Worm (Caenorhabditis elegans) whole organism, midembryonic: ENCODE measurements around the gene rfk-1.

Source experiments
- T22C8.4 ChIP-seq: fragments of 200-800 bp; sonication (Bioruptor generic); IDR thresholded peaks from 2 replicates; pipeline ENCODE4 v1.3.6; 2022; ENCODE audit warnings: missing genetic modification characterization, missing compliant biosample characterization
- cog-1 ChIP-seq: sonication (generic microtip); optimal IDR thresholded peaks from 2 replicates; lab custom pipeline; 2016; ENCODE audit warnings: missing genetic modification characterization, missing compliant biosample characterization
- flt-1 ChIP-seq: fragments of 200-800 bp; sonication (Bioruptor generic); IDR thresholded peaks from 2 replicates; pipeline ENCODE4 v1.3.6; 2022; ENCODE audit warnings: missing genetic modification characterization, missing compliant biosample characterization
- klf-2 ChIP-seq: fragments of 200-800 bp; sonication (Bioruptor generic); conservative IDR thresholded peaks from 2 replicates; pipeline ENCODE4 v1.3.6; 2022; ENCODE audit warnings: missing genetic modification reagents, missing genetic modification characterization, missing compliant biosample characterization
- med-1 ChIP-seq: sonication (generic microtip); optimal IDR thresholded peaks from 2 replicates; lab custom pipeline; 2017; ENCODE audit warnings: missing genetic modification characterization, mild to moderate bottlenecking, missing compliant biosample characterization, antibody characterized with exemption, missing genetic modification reagents; ENCODE audit not compliant: insufficient read depth
- ref-1 ChIP-seq: fragments of 200-800 bp; sonication (Bioruptor generic); conservative IDR thresholded peaks from 2 replicates; pipeline ENCODE4 v1.3.6; 2022; ENCODE audit warnings: missing genetic modification reagents, missing genetic modification characterization, missing compliant biosample characterization
- tab-1 ChIP-seq: fragments of 200-800 bp; sonication (Bioruptor generic); IDR thresholded peaks from 2 replicates; pipeline ENCODE4 v1.3.6; 2022; ENCODE audit warnings: missing genetic modification characterization, missing compliant biosample characterization
- ztf-23 ChIP-seq: fragments of 200-800 bp; sonication (Bioruptor generic); IDR thresholded peaks from 2 replicates; pipeline ENCODE4 v1.3.6; 2022; ENCODE audit warnings: missing genetic modification reagents, missing genetic modification characterization, missing compliant biosample characterization
- ztf-29 ChIP-seq: fragments of 200-800 bp; sonication (Bioruptor generic); IDR thresholded peaks from 2 replicates; pipeline ENCODE4 v1.3.6; 2022; ENCODE audit warnings: missing genetic modification reagents, missing genetic modification characterization, missing compliant biosample characterization

The rfk-1 gene

ce11 chrIV:10403193-10404058 lies 5.9 kb downstream of the rfk-1 start, which contains the start of gene gpa-7:
gpa-7 (plus strand) TSS chrIV:10404008.
- TF ChIP-seq ztf-29 (GFP tag; lab: Robert Waterston, UW) (no peak), cog-1 (tag; lab: Kevin White, UChicago) (peak; percentile 80)

ce11 chrIV:10398244-10398643 lies 11.0 kb downstream of the rfk-1 start:
- TF ChIP-seq ref-1 (GFP tag; lab: Robert Waterston, UW) (no peak), ztf-29 (GFP tag; lab: Robert Waterston, UW) (no peak), tab-1 (GFP tag; lab: Robert Waterston, UW) (no peak), flt-1 (no peak), T22C8.4 (GFP tag; lab: Robert Waterston, UW) (no peak), cog-1 (tag; lab: Kevin White, UChicago) (no peak), ztf-23 (GFP tag; lab: Robert Waterston, UW) (no peak), klf-2 (GFP tag; lab: Robert Waterston, UW) (no peak), med-1 (GFP tag; lab: Kevin White, UChicago) (no peak)

- TF ChIP-seq ztf-23 (GFP tag; lab: Robert Waterston, UW) (no peak), cog-1 (tag; lab: Kevin White, UChicago) (no peak), T22C8.4 (GFP tag; lab: Robert Waterston, UW) (no peak), ztf-29 (GFP tag; lab: Robert Waterston, UW) (no peak), flt-1 (no peak), med-1 (GFP tag; lab: Kevin White, UChicago) (no peak), tab-1 (GFP tag; lab: Robert Waterston, UW) (no peak), klf-2 (GFP tag; lab: Robert Waterston, UW) (no peak), ref-1 (GFP tag; lab: Robert Waterston, UW) (no peak)
Measured at ce11 chrIV:10396827-10397226, 12.4 kb downstream of the rfk-1 start.

- TF ChIP-seq ztf-23 (GFP tag; lab: Robert Waterston, UW) (no peak), cog-1 (tag; lab: Kevin White, UChicago) (no peak), med-1 (GFP tag; lab: Kevin White, UChicago) (no peak), flt-1 (no peak), ztf-29 (GFP tag; lab: Robert Waterston, UW) (no peak), tab-1 (GFP tag; lab: Robert Waterston, UW) (no peak), ref-1 (GFP tag; lab: Robert Waterston, UW) (no peak), klf-2 (GFP tag; lab: Robert Waterston, UW) (no peak), T22C8.4 (GFP tag; lab: Robert Waterston, UW) (no peak)
Measured at ce11 chrIV:10394858-10395257, 14.4 kb downstream of the rfk-1 start, which contains the start of gene R10H10.4. R10H10.4 (minus strand) TSS chrIV:10394958.

- TF ChIP-seq tab-1 (GFP tag; lab: Robert Waterston, UW) (no peak), ztf-29 (GFP tag; lab: Robert Waterston, UW) (no peak), klf-2 (GFP tag; lab: Robert Waterston, UW) (no peak), cog-1 (tag; lab: Kevin White, UChicago) (no peak), flt-1 (no peak), med-1 (GFP tag; lab: Kevin White, UChicago) (no peak), ref-1 (GFP tag; lab: Robert Waterston, UW) (no peak), T22C8.4 (GFP tag; lab: Robert Waterston, UW) (no peak), ztf-23 (GFP tag; lab: Robert Waterston, UW) (no peak)
Measured at ce11 chrIV:10391827-10392226, 17.4 kb downstream of the rfk-1 start, which contains the start of gene spe-26. spe-26 (minus strand) TSS chrIV:10391927.

- no peak for TF ChIP-seq ref-1 (GFP tag; lab: Robert Waterston, UW)
- TF ChIP-seq flt-1: no peak
- TF ChIP-seq T22C8.4 (GFP tag; lab: Robert Waterston, UW): no peak
- no peak for TF ChIP-seq med-1 (GFP tag; lab: Kevin White, UChicago)
- TF ChIP-seq tab-1 (GFP tag; lab: Robert Waterston, UW): no peak
- no peak for TF ChIP-seq klf-2 (GFP tag; lab: Robert Waterston, UW)
- TF ChIP-seq cog-1 (tag; lab: Kevin White, UChicago): no peak
- no peak for TF ChIP-seq ztf-23 (GFP tag; lab: Robert Waterston, UW)
Measured at ce11 chrIV:10388263-10388662, 21.0 kb downstream of the rfk-1 start, which contains the start of gene R10H10.3. R10H10.3 (plus strand) TSS chrIV:10388505.

- no peak for TF ChIP-seq ref-1 (GFP tag; lab: Robert Waterston, UW)
- TF ChIP-seq klf-2 (GFP tag; lab: Robert Waterston, UW): no peak
- no peak for TF ChIP-seq flt-1
- TF ChIP-seq ztf-23 (GFP tag; lab: Robert Waterston, UW): no peak
- no peak for TF ChIP-seq ztf-29 (GFP tag; lab: Robert Waterston, UW)
- TF ChIP-seq cog-1 (tag; lab: Kevin White, UChicago): no peak
- TF ChIP-seq med-1 (GFP tag; lab: Kevin White, UChicago): no peak
- no peak for TF ChIP-seq T22C8.4 (GFP tag; lab: Robert Waterston, UW)
- no peak for TF ChIP-seq tab-1 (GFP tag; lab: Robert Waterston, UW)
Measured at ce11 chrIV:10387113-10387512, 22.2 kb downstream of the rfk-1 start, which contains the start of gene nfu-1. nfu-1 (plus strand) TSS chrIV:10387413.

ce11 chrIV:10382894-10383293 lies 26.4 kb downstream of the rfk-1 start:
- TF ChIP-seq ztf-29 (GFP tag; lab: Robert Waterston, UW): no peak
- no peak for TF ChIP-seq ref-1 (GFP tag; lab: Robert Waterston, UW)
- TF ChIP-seq cog-1 (tag; lab: Kevin White, UChicago): no peak
- no peak for TF ChIP-seq flt-1
- TF ChIP-seq ztf-23 (GFP tag; lab: Robert Waterston, UW): no peak
- TF ChIP-seq T22C8.4 (GFP tag; lab: Robert Waterston, UW): no peak
- TF ChIP-seq klf-2 (GFP tag; lab: Robert Waterston, UW): no peak
- TF ChIP-seq med-1 (GFP tag; lab: Kevin White, UChicago): no peak
- TF ChIP-seq tab-1 (GFP tag; lab: Robert Waterston, UW): no peak
